Worm (Caenorhabditis elegans): ENCODE measurements around the gene C29E4.9.

Gene C29E4.9

DNA sequence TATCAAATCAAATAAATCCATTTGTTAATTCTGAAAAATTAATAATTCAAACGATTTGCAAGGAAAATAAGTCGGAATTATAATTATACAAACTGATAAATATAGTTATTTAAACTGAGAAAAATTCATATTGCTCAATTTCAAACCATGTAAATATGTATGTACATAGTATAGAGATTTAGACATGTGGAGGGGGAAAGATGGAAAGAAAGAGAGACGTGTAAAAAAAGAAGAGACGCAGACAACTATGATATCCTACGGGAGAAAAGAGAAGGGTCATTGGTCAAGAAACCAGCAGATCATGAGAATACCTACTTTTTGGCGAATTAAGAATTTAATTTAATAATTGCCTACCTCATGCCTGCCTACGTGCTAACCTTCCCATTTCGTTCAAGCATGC, 1.2 kb upstream of the C29E4.9 start, which contains the start of gene C29E4.11:
Gene C29E4.11, minus strand, starts transcription at position 30 of the 400 bp plus-strand sequence.
- TF ChIP-seq lsy-2 (tag; optimal IDR thresholded peaks at IDR 0.05) (peak in 1 of 2 experiments; percentile 40), unc-55 (GFP tag; optimal IDR thresholded peaks at IDR 0.05) (peak; percentile 40), C34F6.9 (tag; optimal IDR thresholded peaks at IDR 0.05) (peak; percentile 74), nhr-21 (tag; optimal IDR thresholded peaks at IDR 0.05) (no peak), R02D3.7 (tag; optimal IDR thresholded peaks at IDR 0.05) (no peak), nhr-11 (tag; optimal IDR thresholded peaks at IDR 0.05) (no peak)

ce11 chrIII:7953208-7953607, 3.7 kb downstream of the C29E4.9 start, which contains the start of gene let-754:
Gene let-754 (minus strand): TSS chrIII:7953308.
- TF ChIP-seq ZK546.5 (tag; optimal IDR thresholded peaks at IDR 0.05) (no peak), mbf-1 (tag; optimal IDR thresholded peaks at IDR 0.05) (no peak), peb-1 (tag; optimal IDR thresholded peaks at IDR 0.05) (no peak), sem-4 (tag; optimal IDR thresholded peaks at IDR 0.05) (no peak), aly-2 (tag; optimal IDR thresholded peaks at IDR 0.05) (no peak), nhr-25 (tag; optimal IDR thresholded peaks at IDR 0.05) (no peak), nhr-129 (tag; optimal IDR thresholded peaks at IDR 0.05) (no peak), egl-27 (tag; optimal IDR thresholded peaks at IDR 0.05) (no peak), elt-1 (tag; optimal IDR thresholded peaks at IDR 0.05) (no peak), ama-1 (optimal IDR thresholded peaks at IDR 0.05) (no peak)

ce11 chrIII:7952077-7952765, 4.6 kb downstream of the C29E4.9 start, which contains the start of gene C29E4.15:
Gene C29E4.15 (plus strand): TSS chrIII:7952623.
- TF ChIP-seq unc-39 (tag; optimal IDR thresholded peaks at IDR 0.05) = no peak
- TF ChIP-seq lin-13 (GFP tag; optimal IDR thresholded peaks at IDR 0.05) = no peak
- no peak for TF ChIP-seq sma-3 (GFP tag; optimal IDR thresholded peaks at IDR 0.05)
- TF ChIP-seq mdl-1 (tag; optimal IDR thresholded peaks at IDR 0.05) = no peak
- no peak for TF ChIP-seq mbf-1 (tag; optimal IDR thresholded peaks at IDR 0.05)
- TF ChIP-seq peb-1 (tag; optimal IDR thresholded peaks at IDR 0.05) = no peak
- peak; percentile 60 for TF ChIP-seq gmeb-1 (tag; optimal IDR thresholded peaks at IDR 0.05)
- TF ChIP-seq nhr-129 (tag; optimal IDR thresholded peaks at IDR 0.05) = peak; percentile 6
- no peak for TF ChIP-seq Y55F3AM.14 (GFP tag; optimal IDR thresholded peaks at IDR 0.05)
- peak; percentile 83 for TF ChIP-seq unc-55 (GFP tag; optimal IDR thresholded peaks at IDR 0.05)
- no peak for TF ChIP-seq mab-5 (tag; optimal IDR thresholded peaks at IDR 0.05)
- no peak for TF ChIP-seq blmp-1 (tag; optimal IDR thresholded peaks at IDR 0.05; ENCODE audit: insufficient read depth)
- TF ChIP-seq F13H6.1 (tag; optimal IDR thresholded peaks at IDR 0.05) = peak; percentile 15
- peak; percentile 27 to 80 for TF ChIP-seq lsy-2 (tag; optimal IDR thresholded peaks at IDR 0.05)
- TF ChIP-seq C34F6.9 (tag; optimal IDR thresholded peaks at IDR 0.05) = peak; percentile 63
- TF ChIP-seq crh-2 (tag; optimal IDR thresholded peaks at IDR 0.05) = peak; percentile 87
- no peak for TF ChIP-seq aly-2 (tag; optimal IDR thresholded peaks at IDR 0.05)

- TF ChIP-seq nhr-25 (tag; optimal IDR thresholded peaks at IDR 0.05) = no peak
- no peak for TF ChIP-seq sem-4 (tag; optimal IDR thresholded peaks at IDR 0.05)
- peak; percentile 76 for TF ChIP-seq ama-1 (optimal IDR thresholded peaks at IDR 0.05)
These were observed 6.4 kb downstream of the C29E4.9 start for ce11 chrIII:7950447-7950846.

DNA sequence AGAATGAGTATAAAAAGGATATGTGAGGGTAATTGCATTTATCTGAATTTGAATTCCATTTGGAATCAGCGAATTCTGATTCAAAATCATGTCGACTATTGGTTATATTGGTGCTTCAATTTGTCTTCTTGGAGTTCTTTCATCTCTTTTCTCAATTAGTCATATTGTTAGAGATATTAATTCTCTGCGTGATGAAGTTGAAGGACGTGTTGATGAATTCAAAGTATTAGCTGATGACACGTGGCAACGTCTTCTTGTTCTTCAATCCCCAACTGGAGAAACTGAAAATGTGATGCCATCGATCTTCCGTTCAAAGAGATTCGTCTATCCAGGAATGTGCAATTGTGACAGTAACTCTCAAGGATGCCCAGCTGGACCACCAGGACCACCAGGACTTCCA, 8.1 kb downstream of the C29E4.9 start, which contains the start of gene col-90:
Gene col-90, plus strand, starts transcription at position 37 of the 400 bp plus-strand sequence.
- TF ChIP-seq ama-1 (optimal IDR thresholded peaks at IDR 0.05) (peak; percentile 59), lin-39 (tag; optimal IDR thresholded peaks at IDR 0.05) (no peak), C34F6.9 (tag; optimal IDR thresholded peaks at IDR 0.05) (no peak), nhr-25 (tag; optimal IDR thresholded peaks at IDR 0.05) (no peak), unc-39 (tag; optimal IDR thresholded peaks at IDR 0.05) (no peak), ztf-11 (tag; optimal IDR thresholded peaks at IDR 0.05) (no peak), nhr-23 (tag; optimal IDR thresholded peaks at IDR 0.05) (no peak), elt-3 (tag; optimal IDR thresholded peaks at IDR 0.05) (no peak)

- TF ChIP-seq unc-62 (GFP tag; optimal IDR thresholded peaks at IDR 0.05) (no peak), mab-5 (tag; optimal IDR thresholded peaks at IDR 0.05) (no peak), mbf-1 (tag; optimal IDR thresholded peaks at IDR 0.05) (no peak), lin-11 (tag; optimal IDR thresholded peaks at IDR 0.05) (no peak), skn-1 (tag; optimal IDR thresholded peaks at IDR 0.05) (no peak), nhr-77 (tag; optimal IDR thresholded peaks at IDR 0.05) (no peak), elt-1 (tag; optimal IDR thresholded peaks at IDR 0.05) (no peak), ztf-1 (GFP tag; conservative IDR thresholded peaks at IDR 0.05) (no peak), snpc-4 (tag; optimal IDR thresholded peaks at IDR 0.05) (no peak), zag-1 (tag; optimal IDR thresholded peaks at IDR 0.05) (no peak), nhr-10 (tag; optimal IDR thresholded peaks at IDR 0.05) (no peak), fos-1 (tag; optimal IDR thresholded peaks at IDR 0.05) (no peak), sma-9 (GFP tag; optimal IDR thresholded peaks at IDR 0.05) (no peak), sma-9 (tag; optimal IDR thresholded peaks at IDR 0.05) (no peak), alr-1 (tag; optimal IDR thresholded peaks at IDR 0.05) (no peak), crh-2 (tag; optimal IDR thresholded peaks at IDR 0.05) (no peak), lin-39 (tag; optimal IDR thresholded peaks at IDR 0.05) (no peak)
These were observed 9.2 kb downstream of the C29E4.9 start for ce11 chrIII:7947677-7948076.

All from whole organism, L2 larva.